Fruit fly (Drosophila melanogaster) whole organism, embryonic: Measurements from ENCODE around the gene Fas3.

ENCODE experiments used
- Adf1 ChIP-seq: fragments of 200-800 bp; sonication (Bioruptor generic); IDR thresholded peaks from 2 replicates; pipeline ENCODE4 v1.3.6; 2022; ENCODE audit warnings: missing biosample characterization, missing genetic modification characterization
- BtbVII ChIP-seq: fragments of 200-800 bp; sonication (Bioruptor generic); optimal IDR thresholded peaks from 3 replicates; lab custom pipeline; 2017; ENCODE audit warnings: missing biosample characterization, mild to moderate bottlenecking, missing genetic modification characterization
- CG11504 ChIP-seq: fragments of 200-800 bp; sonication (Bioruptor generic); optimal IDR thresholded peaks from 3 replicates; lab custom pipeline; 2019; ENCODE audit warnings: missing biosample characterization, mild to moderate bottlenecking, missing genetic modification characterization, moderate library complexity
- CG13624 ChIP-seq: fragments of 200-800 bp; sonication (Bioruptor generic); optimal IDR thresholded peaks from 2 replicates; lab custom pipeline; 2016; ENCODE audit warnings: missing biosample characterization, missing genetic modification characterization
- CG13894 ChIP-seq: fragments of 200-800 bp; sonication (Bioruptor generic); optimal IDR thresholded peaks from 3 replicates; lab custom pipeline; 2018; ENCODE audit warnings: missing biosample characterization, mild to moderate bottlenecking, missing genetic modification characterization, moderate library complexity
- CG14965 ChIP-seq: fragments of 200-800 bp; sonication (Bioruptor generic); optimal IDR thresholded peaks from 2 replicates; lab custom pipeline; 2016; ENCODE audit warnings: missing biosample characterization, missing genetic modification characterization, borderline replicate concordance
- CG1602 ChIP-seq: fragments of 200-800 bp; sonication (Bioruptor generic); optimal IDR thresholded peaks from 3 replicates; lab custom pipeline; 2016; ENCODE audit warnings: missing biosample characterization, missing genetic modification characterization
- CG16779 ChIP-seq: fragments of 200-800 bp; sonication (Bioruptor generic); IDR thresholded peaks from 2 replicates; pipeline ENCODE4 v1.3.6; 2022; ENCODE audit warnings: missing biosample characterization, missing genetic modification characterization
- CG17802 ChIP-seq: fragments of 200-800 bp; sonication (Bioruptor generic); optimal IDR thresholded peaks from 2 replicates; lab custom pipeline; 2018; ENCODE audit warnings: missing biosample characterization, mild to moderate bottlenecking, missing genetic modification characterization, moderate library complexity
- CG18599 ChIP-seq: fragments of 200-800 bp; sonication (Bioruptor generic); optimal IDR thresholded peaks from 3 replicates; lab custom pipeline; 2017; ENCODE audit warnings: missing biosample characterization, missing genetic modification characterization, mild to moderate bottlenecking, moderate library complexity, missing genetic modification reagents
- CG4328 ChIP-seq: fragments of 200-800 bp; sonication (Bioruptor generic); optimal IDR thresholded peaks from 3 replicates; lab custom pipeline; 2017; ENCODE audit warnings: missing biosample characterization, missing genetic modification reagents, missing genetic modification characterization
- CG6175 ChIP-seq: fragments of 200-800 bp; sonication (Bioruptor generic); IDR thresholded peaks from 3 replicates; pipeline ENCODE4 v1.3.6; 2022; ENCODE audit warnings: missing biosample characterization, missing genetic modification characterization
- CG7357 ChIP-seq: fragments of 200-800 bp; sonication (Bioruptor generic); IDR thresholded peaks from 3 replicates; pipeline ENCODE4 v1.3.6; 2022; ENCODE audit warnings: missing biosample characterization, missing genetic modification characterization
- CG7928 ChIP-seq: fragments of 200-800 bp; sonication (Bioruptor generic); optimal IDR thresholded peaks from 2 replicates; lab custom pipeline; 2017; ENCODE audit warnings: missing biosample characterization, mild to moderate bottlenecking, missing genetic modification characterization
- CG8478 ChIP-seq: fragments of >200 bp; optimal IDR thresholded peaks from 2 replicates; lab custom pipeline; 2018
- CG9932 ChIP-seq: fragments of 200-800 bp; sonication (Bioruptor generic); IDR thresholded peaks from 2 replicates; pipeline ENCODE4 v1.3.6; 2022; ENCODE audit warnings: missing biosample characterization, missing genetic modification characterization
- CkIIα-i1 ChIP-seq: fragments of 200-800 bp; sonication (Bioruptor generic); IDR thresholded peaks from 2 replicates; pipeline ENCODE4 v1.3.6; 2022; ENCODE audit warnings: missing biosample characterization, missing genetic modification characterization
- Dp ChIP-seq: fragments of 200-800 bp; sonication (Bioruptor generic); optimal IDR thresholded peaks from 2 replicates; lab custom pipeline; 2018; ENCODE audit warnings: missing biosample characterization, mild to moderate bottlenecking, missing genetic modification characterization, moderate library complexity
- Fer3 ChIP-seq: fragments of 200-800 bp; sonication (Bioruptor generic); optimal IDR thresholded peaks from 2 replicates; lab custom pipeline; 2018; ENCODE audit warnings: missing biosample characterization, mild to moderate bottlenecking, missing genetic modification characterization, moderate library complexity
- HLH4C ChIP-seq: fragments of 200-800 bp; sonication (Bioruptor generic); IDR thresholded peaks from 3 replicates; pipeline ENCODE4 v1.3.6; 2022; ENCODE audit warnings: missing biosample characterization, missing genetic modification characterization; ENCODE audit not compliant: partially characterized antibody
- Lhr ChIP-seq: fragments of 200-800 bp; sonication (Bioruptor generic); optimal IDR thresholded peaks from 3 replicates; lab custom pipeline; 2017; ENCODE audit warnings: mild to moderate bottlenecking, missing biosample characterization, missing genetic modification reagents, missing genetic modification characterization
- Mrtf ChIP-seq: fragments of 200-800 bp; sonication (Bioruptor generic); IDR thresholded peaks from 3 replicates; pipeline ENCODE4 v1.3.6; 2022; ENCODE audit warnings: missing biosample characterization, missing genetic modification characterization
- PHDP ChIP-seq: fragments of 200-800 bp; sonication (Bioruptor generic); optimal IDR thresholded peaks from 3 replicates; lab custom pipeline; 2018; ENCODE audit warnings: missing biosample characterization, mild to moderate bottlenecking, missing genetic modification characterization, moderate library complexity
- Poxn ChIP-seq: fragments of 200-800 bp; sonication (Bioruptor generic); IDR thresholded peaks from 2 replicates; pipeline ENCODE4 v1.3.6; 2022; ENCODE audit warnings: missing biosample characterization, missing genetic modification characterization
- Ssrp ChIP-seq: fragments of 200-800 bp; sonication (Bioruptor generic); optimal IDR thresholded peaks from 2 replicates; lab custom pipeline; 2018; ENCODE audit warnings: missing biosample characterization, mild to moderate bottlenecking, missing genetic modification characterization, moderate library complexity
- Stat92E ChIP-seq, 3 experiments: fragments of >200 bp in 2 of 3; fragments of 200-800 bp in 1 of 3; sonication (Bioruptor generic) in 1 of 3; optimal IDR thresholded peaks; 2 replicates each; lab custom pipeline; 2017 to 2019; ENCODE audit warnings: missing biosample characterization in 3 of 3, missing genetic modification characterization in 3 of 3, mild to moderate bottlenecking in 1 of 3, moderate library complexity in 1 of 3
- Xbp1 ChIP-seq: fragments of 200-800 bp; sonication (Bioruptor generic); optimal IDR thresholded peaks from 3 replicates; lab custom pipeline; 2016; ENCODE audit warnings: missing biosample characterization, mild to moderate bottlenecking, missing genetic modification characterization
- YL-1 ChIP-seq: fragments of 200-800 bp; sonication (Bioruptor generic); optimal IDR thresholded peaks from 3 replicates; lab custom pipeline; 2017; ENCODE audit warnings: missing biosample characterization, mild to moderate bottlenecking, missing genetic modification characterization
- abd-A ChIP-seq: fragments of 200-800 bp; sonication (Bioruptor generic); optimal IDR thresholded peaks from 3 replicates; lab custom pipeline; 2019; ENCODE audit warnings: missing biosample characterization, mild to moderate bottlenecking, missing genetic modification characterization, moderate library complexity
- ase ChIP-seq: fragments of 200-800 bp; sonication (Bioruptor generic); IDR thresholded peaks from 3 replicates; pipeline ENCODE4 v1.3.6; 2022; ENCODE audit warnings: missing biosample characterization, missing genetic modification characterization
- bab2 ChIP-seq: fragments of 200-800 bp; sonication (Bioruptor generic); optimal IDR thresholded peaks from 2 replicates; lab custom pipeline; 2016; ENCODE audit warnings: missing biosample characterization, missing genetic modification characterization
- cad ChIP-seq: fragments of >200 bp; optimal IDR thresholded peaks from 2 replicates; lab custom pipeline; 2017; ENCODE audit warnings: missing biosample characterization, missing genetic modification characterization
- caup ChIP-seq: fragments of 200-800 bp; sonication (Bioruptor generic); optimal IDR thresholded peaks from 3 replicates; lab custom pipeline; 2017; ENCODE audit warnings: missing biosample characterization, mild to moderate bottlenecking, missing genetic modification characterization, moderate library complexity; ENCODE audit not compliant: severe bottlenecking
- chinmo ChIP-seq: fragments of 200-800 bp; sonication (Bioruptor generic); IDR thresholded peaks from 4 replicates; pipeline ENCODE4 v1.3.6; 2022; ENCODE audit warnings: missing biosample characterization, missing genetic modification characterization; ENCODE audit not compliant: partially characterized antibody
- crol ChIP-seq: fragments of 200-800 bp; sonication (Bioruptor generic); IDR thresholded peaks from 2 replicates; pipeline ENCODE4 v1.3.6; 2022; ENCODE audit warnings: missing biosample characterization, missing genetic modification characterization
- ewg ChIP-seq: fragments of 200-800 bp; sonication (Bioruptor generic); optimal IDR thresholded peaks from 3 replicates; lab custom pipeline; 2017; ENCODE audit warnings: mild to moderate bottlenecking, missing biosample characterization, missing genetic modification reagents, missing genetic modification characterization
- gcm2 ChIP-seq: fragments of 200-800 bp; sonication (Bioruptor generic); optimal IDR thresholded peaks from 2 replicates; lab custom pipeline; 2016; ENCODE audit warnings: missing biosample characterization, missing genetic modification characterization
- gsb ChIP-seq: fragments of 200-800 bp; sonication (Bioruptor generic); IDR thresholded peaks from 2 replicates; pipeline ENCODE4 v1.3.6; 2022; ENCODE audit warnings: missing biosample characterization, missing genetic modification characterization
- kah ChIP-seq: fragments of 200-800 bp; sonication (Bioruptor generic); optimal IDR thresholded peaks from 2 replicates; lab custom pipeline; 2018; ENCODE audit warnings: missing biosample characterization, mild to moderate bottlenecking, missing genetic modification characterization
- ken ChIP-seq: fragments of 200-800 bp; sonication (Bioruptor generic); IDR thresholded peaks from 3 replicates; pipeline ENCODE4 v1.3.6; 2022; ENCODE audit warnings: missing biosample characterization, missing genetic modification characterization
- lov ChIP-seq, 2 experiments: fragments of 200-800 bp in 1 of 2; fragments of >200 bp in 1 of 2; sonication (Bioruptor generic) in 1 of 2; IDR thresholded peaks in 1 of 2; optimal IDR thresholded peaks in 1 of 2; 2 replicates in 1 of 2; 3 replicates in 1 of 2; pipeline versions ENCODE4 v1.3.6 to Lab custom; 2017 to 2022; ENCODE audit warnings: missing biosample characterization in 1 of 2, missing genetic modification characterization in 1 of 2
- onecut ChIP-seq: fragments of 200-800 bp; sonication (Bioruptor generic); IDR thresholded peaks from 2 replicates; pipeline ENCODE4 v1.3.6; 2022; ENCODE audit warnings: missing biosample characterization, missing genetic modification characterization
- pho ChIP-seq: fragments of 200-800 bp; sonication (Bioruptor generic); optimal IDR thresholded peaks from 2 replicates; lab custom pipeline; 2016; ENCODE audit warnings: missing biosample characterization, missing genetic modification characterization
- phol ChIP-seq: fragments of 200-800 bp; sonication (Bioruptor generic); optimal IDR thresholded peaks from 3 replicates; lab custom pipeline; 2018; ENCODE audit warnings: missing biosample characterization, mild to moderate bottlenecking, missing genetic modification characterization, moderate library complexity
- pros ChIP-seq: fragments of 200-800 bp; sonication (Bioruptor generic); optimal IDR thresholded peaks from 3 replicates; lab custom pipeline; 2019; ENCODE audit warnings: missing biosample characterization, mild to moderate bottlenecking, missing genetic modification characterization, moderate library complexity
- salm ChIP-seq: fragments of 200-800 bp; sonication (Bioruptor generic); optimal IDR thresholded peaks from 2 replicates; lab custom pipeline; 2018; ENCODE audit warnings: missing biosample characterization, mild to moderate bottlenecking, missing genetic modification characterization
- sd ChIP-seq: fragments of 200-800 bp; sonication (Bioruptor generic); optimal IDR thresholded peaks from 3 replicates; lab custom pipeline; 2018; ENCODE audit warnings: missing biosample characterization, mild to moderate bottlenecking, missing genetic modification characterization, moderate library complexity
- trem ChIP-seq: fragments of 200-800 bp; optimal IDR thresholded peaks from 3 replicates; lab custom pipeline; 2019; ENCODE audit warnings: missing biosample characterization, mild to moderate bottlenecking, missing genetic modification characterization, moderate library complexity
- zfh2 ChIP-seq: fragments of 200-800 bp; sonication (Bioruptor generic); optimal IDR thresholded peaks from 2 replicates; lab custom pipeline; 2016; ENCODE audit warnings: missing biosample characterization, missing genetic modification characterization

Fas3 gene

dm6 chr2L:18311564-18312279 is 8.2 kb upstream of the Fas3 start (continued):
- peak; percentile 9 for TF ChIP-seq abd-A (tag; lab: Kevin White, UChicago)
- TF ChIP-seq zfh2 (GFP tag; lab: Kevin White, UChicago): no peak
- TF ChIP-seq Adf1: no peak
- no peak for TF ChIP-seq Dp
- TF ChIP-seq lov (optimal IDR thresholded peaks at IDR 0.05; lab: Kevin White, UChicago): no peak
- TF ChIP-seq lov (GFP tag; IDR thresholded peaks at IDR 0.05; lab: Robert Waterston, UW): 0 out of 3 replicates have a peak, but pooled peaks have one; percentile 58
- no peak for TF ChIP-seq kah (GFP tag; lab: Kevin White, UChicago)
- TF ChIP-seq CG17802 (tag; lab: Kevin White, UChicago): no peak
- TF ChIP-seq CG16779 (GFP tag; lab: Robert Waterston, UW): no peak
- no peak for TF ChIP-seq caup
- no peak for TF ChIP-seq CG13624 (GFP tag; lab: Kevin White, UChicago)
- TF ChIP-seq CG9932 (GFP tag; lab: Robert Waterston, UW): no peak
- no peak for TF ChIP-seq Stat92E (GFP tag; optimal IDR thresholded peaks at IDR 0.05; lab: Kevin White, UChicago)
- no peak for TF ChIP-seq CG1602 (GFP tag; lab: Kevin White, UChicago)
- TF ChIP-seq gsb: no peak
- no peak for TF ChIP-seq Poxn
- no peak for TF ChIP-seq sd (tag; lab: Kevin White, UChicago)
- no peak for TF ChIP-seq YL-1 (GFP tag; lab: Kevin White, UChicago)
- TF ChIP-seq gcm2 (GFP tag; lab: Kevin White, UChicago): no peak
- no peak for TF ChIP-seq Lhr (GFP tag; lab: Kevin White, UChicago)
- TF ChIP-seq Ssrp (tag; lab: Kevin White, UChicago): no peak
- TF ChIP-seq phol: no peak
- no peak for TF ChIP-seq CG13894 (tag; lab: Kevin White, UChicago)
- no peak for TF ChIP-seq salm (tag; lab: Kevin White, UChicago)
- TF ChIP-seq CkIIα-i1 (GFP tag; lab: Robert Waterston, UW): no peak
- TF ChIP-seq CG18599: no peak
- no peak for TF ChIP-seq CG7928
- no peak for TF ChIP-seq CG14965 (GFP tag; lab: Kevin White, UChicago)
- no peak for TF ChIP-seq ewg (GFP tag; lab: Kevin White, UChicago)
- peak; percentile 98 for TF ChIP-seq CG11504 (tag; lab: Kevin White, UChicago)
- no peak for TF ChIP-seq Fer3 (tag; lab: Kevin White, UChicago)
- peak; percentile 76; the same call in 2 of the 3 replicates for TF ChIP-seq CG6175
- TF ChIP-seq ken (GFP tag; lab: Robert Waterston, UW): no peak
- TF ChIP-seq Xbp1 (GFP tag; lab: Kevin White, UChicago): no peak
- peak; percentile 81 for TF ChIP-seq pros (GFP tag; lab: Kevin White, UChicago)
- no peak for TF ChIP-seq PHDP (tag; lab: Kevin White, UChicago)
- no peak for TF ChIP-seq CG7357 (GFP tag; lab: Robert Waterston, UW)
- no peak for TF ChIP-seq HLH4C (GFP tag; lab: Robert Waterston, UW)
- TF ChIP-seq Mrtf: no peak
- TF ChIP-seq CG8478: no peak
- TF ChIP-seq bab2: no peak
- no peak for TF ChIP-seq onecut (GFP tag; lab: Robert Waterston, UW)
- TF ChIP-seq crol (GFP tag; lab: Robert Waterston, UW): peak; percentile 90
- no peak for TF ChIP-seq trem (tag; lab: Kevin White, UChicago)
- TF ChIP-seq BtbVII (GFP tag; lab: Kevin White, UChicago): peak; percentile 33
- TF ChIP-seq CG4328 (GFP tag; lab: Kevin White, UChicago): no peak
- no peak for TF ChIP-seq pho (GFP tag; lab: Kevin White, UChicago)
- no peak for TF ChIP-seq chinmo (GFP tag; lab: Robert Waterston, UW)
- TF ChIP-seq ase (GFP tag; lab: Robert Waterston, UW): no peak
- TF ChIP-seq cad (GFP tag; lab: Kevin White, UChicago): no peak
